Worm (Caenorhabditis elegans): ENCODE data around the gene snt-3.

ce11 chrV:1358051-1358450 lies 12.8 kb downstream of the snt-3 start, which contains the start of gene Y75B7AL.2:
- TF ChIP-seq arid-1 (GFP tag; conservative IDR thresholded peaks at IDR 0.05), result no peak
- no peak for TF ChIP-seq ztf-7 (tag; optimal IDR thresholded peaks at IDR 0.05)
- TF ChIP-seq aha-1 (tag), result peak; percentile 36
- TF ChIP-seq lin-13 (GFP tag; optimal IDR thresholded peaks at IDR 0.05), result no peak
- no peak for TF ChIP-seq vab-7 (GFP tag; IDR thresholded peaks at IDR 0.05)
- no peak for TF ChIP-seq jun-1 (tag; optimal IDR thresholded peaks at IDR 0.05)
- TF ChIP-seq nhr-237 (tag; optimal IDR thresholded peaks at IDR 0.05), result no peak
- TF ChIP-seq fkh-10 (GFP tag; optimal IDR thresholded peaks at IDR 0.05), result no peak
- no peak for TF ChIP-seq ces-1 (GFP tag; optimal IDR thresholded peaks at IDR 0.05)
- no peak for TF ChIP-seq nhr-25 (tag; optimal IDR thresholded peaks at IDR 0.05; ENCODE audit: borderline replicate concordance, insufficient read depth)
- no peak for TF ChIP-seq lin-15B (tag; optimal IDR thresholded peaks at IDR 0.05)
- no peak for TF ChIP-seq F37D6.2 (tag; optimal IDR thresholded peaks at IDR 0.05)
